Fruit fly (Drosophila melanogaster) whole organism, prepupa: ENCODE data around the gene wapl.
A peak's percentile ranks its signal among the peaks of the same experiment; 100 is the strongest.

Source experiments
- Blimp-1 ChIP-seq: fragments of 200-800 bp; sonication (Bioruptor generic); optimal IDR thresholded peaks from 3 replicates; lab custom pipeline; 2017; ENCODE audit warnings: missing biosample characterization, missing genetic modification characterization, mild to moderate bottlenecking, moderate library complexity, missing genetic modification reagents
- CG10669 ChIP-seq: fragments of 200-800 bp; sonication (Bioruptor generic); optimal IDR thresholded peaks from 3 replicates; lab custom pipeline; 2018; ENCODE audit warnings: missing biosample characterization, mild to moderate bottlenecking, missing genetic modification characterization, moderate library complexity
- CG11762 ChIP-seq: fragments of 200-800 bp; sonication (Bioruptor generic); optimal IDR thresholded peaks from 3 replicates; lab custom pipeline; 2016; ENCODE audit warnings: missing biosample characterization, missing genetic modification characterization; ENCODE audit not compliant: insufficient read depth
- CG15336 ChIP-seq: fragments of 200-800 bp; sonication (Bioruptor generic); IDR thresholded peaks from 2 replicates; pipeline ENCODE4 v1.3.6; 2022; ENCODE audit warnings: missing biosample characterization, missing genetic modification characterization
- CG1621 ChIP-seq: fragments of 200-800 bp; sonication (Bioruptor generic); optimal IDR thresholded peaks from 3 replicates; lab custom pipeline; 2018; ENCODE audit warnings: missing biosample characterization, mild to moderate bottlenecking, missing genetic modification characterization
- CG3032 ChIP-seq: fragments of 200-800 bp; optimal IDR thresholded peaks from 2 replicates; lab custom pipeline; 2019; ENCODE audit warnings: missing biosample characterization, mild to moderate bottlenecking, missing genetic modification characterization, moderate library complexity
- CG31627 ChIP-seq: fragments of 200-800 bp; sonication (Bioruptor generic); optimal IDR thresholded peaks from 3 replicates; lab custom pipeline; 2016; ENCODE audit warnings: missing biosample characterization, missing genetic modification characterization
- CG32006 ChIP-seq: fragments of 200-800 bp; sonication (Bioruptor generic); optimal IDR thresholded peaks from 3 replicates; lab custom pipeline; 2017; ENCODE audit warnings: missing biosample characterization, mild to moderate bottlenecking, missing genetic modification characterization
- CG34406 ChIP-seq: fragments of 200-800 bp; sonication (Bioruptor generic); optimal IDR thresholded peaks from 3 replicates; lab custom pipeline; 2016; ENCODE audit warnings: missing biosample characterization, missing genetic modification characterization
- CG4318 ChIP-seq: fragments of 200-800 bp; sonication (Bioruptor generic); optimal IDR thresholded peaks from 3 replicates; lab custom pipeline; 2017; ENCODE audit warnings: missing biosample characterization, mild to moderate bottlenecking, missing genetic modification characterization
- CG6163 ChIP-seq: fragments of 200-800 bp; sonication (Bioruptor generic); IDR thresholded peaks from 3 replicates; pipeline ENCODE4 v1.3.6; 2022; ENCODE audit warnings: missing biosample characterization, missing genetic modification characterization
- CG6276 ChIP-seq: fragments of 200-800 bp; sonication (Bioruptor generic); optimal IDR thresholded peaks from 2 replicates; lab custom pipeline; 2017; ENCODE audit warnings: missing biosample characterization, mild to moderate bottlenecking, missing genetic modification characterization
- CG6854 ChIP-seq: fragments of 200-800 bp; sonication (Bioruptor generic); optimal IDR thresholded peaks from 2 replicates; lab custom pipeline; 2017; ENCODE audit warnings: missing biosample characterization, mild to moderate bottlenecking, missing genetic modification characterization
- CG8119 ChIP-seq: fragments of 200-800 bp; sonication (Bioruptor generic); IDR thresholded peaks from 3 replicates; pipeline ENCODE4 v1.3.6; 2022; ENCODE audit warnings: missing biosample characterization, missing genetic modification characterization
- CG9139 ChIP-seq: fragments of 200-800 bp; sonication (Bioruptor generic); optimal IDR thresholded peaks from 3 replicates; lab custom pipeline; 2017; ENCODE audit warnings: missing biosample characterization, mild to moderate bottlenecking, missing genetic modification characterization
- Eip75B ChIP-seq: fragments of 200-800 bp; sonication (Bioruptor generic); optimal IDR thresholded peaks from 3 replicates; lab custom pipeline; 2016; ENCODE audit warnings: missing biosample characterization, missing genetic modification characterization
- Eip78C ChIP-seq: fragments of 200-800 bp; sonication (Bioruptor generic); peaks from one replicate; lab custom pipeline; 2016; ENCODE audit warnings: missing biosample characterization, missing genetic modification characterization
- Ets96B ChIP-seq: fragments of 200-800 bp; optimal IDR thresholded peaks from 2 replicates; lab custom pipeline; 2019; ENCODE audit warnings: missing biosample characterization, mild to moderate bottlenecking, missing genetic modification characterization, moderate library complexity
- Gug ChIP-seq: fragments of 200-800 bp; sonication (Bioruptor generic); IDR thresholded peaks from 2 replicates; pipeline ENCODE4 v1.3.6; 2022; ENCODE audit warnings: missing biosample characterization, missing genetic modification characterization
- Hr39 ChIP-seq: fragments of 200-800 bp; sonication (Bioruptor generic); optimal IDR thresholded peaks from 2 replicates; lab custom pipeline; 2016; ENCODE audit warnings: missing biosample characterization, missing genetic modification characterization
- Hr4 ChIP-seq: fragments of 200-800 bp; sonication (Bioruptor generic); optimal IDR thresholded peaks from 3 replicates; lab custom pipeline; 2016; ENCODE audit warnings: missing biosample characterization, missing genetic modification characterization
- Met ChIP-seq: fragments of 200-800 bp; sonication (Bioruptor generic); optimal IDR thresholded peaks from 3 replicates; lab custom pipeline; 2016; ENCODE audit warnings: missing biosample characterization, missing genetic modification characterization
- OdsH ChIP-seq: fragments of 200-800 bp; sonication (Bioruptor generic); optimal IDR thresholded peaks from 3 replicates; lab custom pipeline; 2016; ENCODE audit warnings: missing biosample characterization, missing genetic modification characterization
- Smox ChIP-seq: fragments of 200-800 bp; sonication (Bioruptor generic); optimal IDR thresholded peaks from 3 replicates; lab custom pipeline; 2016; ENCODE audit warnings: missing biosample characterization, missing genetic modification characterization
- Sox102F ChIP-seq: fragments of 200-800 bp; sonication (Bioruptor generic); optimal IDR thresholded peaks from 2 replicates; lab custom pipeline; 2016; ENCODE audit warnings: missing biosample characterization, mild to moderate bottlenecking, missing genetic modification characterization
- Sox14 ChIP-seq: fragments of 200-800 bp; sonication (Bioruptor generic); optimal IDR thresholded peaks from 3 replicates; lab custom pipeline; 2016; ENCODE audit warnings: missing biosample characterization, missing genetic modification characterization
- Sox15 ChIP-seq: fragments of 200-800 bp; sonication (Bioruptor generic); optimal IDR thresholded peaks from 3 replicates; lab custom pipeline; 2016; ENCODE audit warnings: missing biosample characterization, missing genetic modification characterization
- achi ChIP-seq: fragments of 200-800 bp; sonication (Bioruptor generic); optimal IDR thresholded peaks from 3 replicates; lab custom pipeline; 2016; ENCODE audit warnings: missing biosample characterization, missing genetic modification characterization
- acj6 ChIP-seq: fragments of 200-800 bp; sonication (Bioruptor generic); optimal IDR thresholded peaks from 3 replicates; lab custom pipeline; 2016; ENCODE audit warnings: missing biosample characterization, missing genetic modification characterization
- dac ChIP-seq: fragments of 200-800 bp; sonication (Bioruptor generic); optimal IDR thresholded peaks from 2 replicates; lab custom pipeline; 2017; ENCODE audit warnings: missing biosample characterization, mild to moderate bottlenecking, missing genetic modification characterization
- dsx ChIP-seq: fragments of 200-800 bp; optimal IDR thresholded peaks from 3 replicates; lab custom pipeline; 2019; ENCODE audit warnings: missing biosample characterization, mild to moderate bottlenecking, missing genetic modification characterization, moderate library complexity; ENCODE audit not compliant: poor library complexity, severe bottlenecking
- eg ChIP-seq: fragments of 200-800 bp; sonication (Bioruptor generic); IDR thresholded peaks from 3 replicates; pipeline ENCODE4 v1.3.6; 2022; ENCODE audit warnings: missing biosample characterization, missing genetic modification characterization
- esn ChIP-seq: fragments of 200-800 bp; sonication (Bioruptor generic); optimal IDR thresholded peaks from 2 replicates; lab custom pipeline; 2016; ENCODE audit warnings: missing biosample characterization, mild to moderate bottlenecking, missing genetic modification characterization, moderate library complexity
- fd59A ChIP-seq: fragments of 200-800 bp; sonication (Bioruptor generic); optimal IDR thresholded peaks from 2 replicates; lab custom pipeline; 2017; ENCODE audit warnings: missing biosample characterization, mild to moderate bottlenecking, missing genetic modification characterization, missing genetic modification reagents
- fd85E ChIP-seq: fragments of 200-800 bp; sonication (Bioruptor generic); optimal IDR thresholded peaks from 3 replicates; lab custom pipeline; 2016; ENCODE audit warnings: missing biosample characterization, missing genetic modification characterization
- lz ChIP-seq: fragments of 200-800 bp; sonication (Bioruptor generic); optimal IDR thresholded peaks from 3 replicates; lab custom pipeline; 2016; ENCODE audit warnings: missing biosample characterization, missing genetic modification characterization
- net ChIP-seq: fragments of 200-800 bp; sonication (Bioruptor generic); optimal IDR thresholded peaks from 3 replicates; lab custom pipeline; 2016; ENCODE audit warnings: missing biosample characterization, missing genetic modification characterization
- pdm3 ChIP-seq: fragments of 200-800 bp; sonication (Bioruptor generic); optimal IDR thresholded peaks from 3 replicates; lab custom pipeline; 2016; ENCODE audit warnings: missing biosample characterization, missing genetic modification characterization
- salr ChIP-seq, 2 experiments: fragments of 200-800 bp; sonication (Bioruptor generic); optimal IDR thresholded peaks; 3 replicates each; lab custom pipeline; 2016 to 2018; ENCODE audit warnings: missing biosample characterization in 2 of 2, missing genetic modification characterization in 2 of 2, mild to moderate bottlenecking in 1 of 2
- ss ChIP-seq, 2 experiments: fragments of 200-800 bp; sonication (Bioruptor generic); optimal IDR thresholded peaks; 2 replicates in 1 of 2; 3 replicates in 1 of 2; lab custom pipeline; 2017 to 2018; ENCODE audit warnings: mild to moderate bottlenecking in 2 of 2, missing biosample characterization in 2 of 2, missing genetic modification characterization in 2 of 2, moderate library complexity in 1 of 2
- svp ChIP-seq: fragments of 200-800 bp; sonication (Bioruptor generic); peaks from one replicate; lab custom pipeline; 2016; ENCODE audit warnings: missing biosample characterization, missing genetic modification characterization
- topi ChIP-seq: fragments of 200-800 bp; sonication (Bioruptor generic); optimal IDR thresholded peaks from 3 replicates; lab custom pipeline; 2016; ENCODE audit warnings: missing biosample characterization, missing genetic modification characterization
- vri ChIP-seq: fragments of 200-800 bp; sonication (Bioruptor generic); optimal IDR thresholded peaks from 3 replicates; lab custom pipeline; 2016; ENCODE audit warnings: missing biosample characterization, mild to moderate bottlenecking, missing genetic modification characterization

The wapl gene

dm6 chrX:2141159-2141853 lies 17.5 kb downstream of the wapl start, which contains the start of gene D2hgdh:
Gene D2hgdh (plus strand): TSS chrX:2141489.
- TF ChIP-seq CG11762 (GFP tag; lab: Kevin White, UChicago): no peak
- peak; percentile 21 for TF ChIP-seq lz (GFP tag; lab: Kevin White, UChicago)
- 0 out of 3 replicates have a peak, but pooled peaks have one; percentile 23 for TF ChIP-seq CG8119 (GFP tag; lab: Robert Waterston, UW)
- peak; percentile 35 for TF ChIP-seq esn (GFP tag; lab: Kevin White, UChicago)
- no peak for TF ChIP-seq achi (GFP tag; lab: Kevin White, UChicago)
- TF ChIP-seq dsx (GFP tag; lab: Kevin White, UChicago): peak; percentile 28
- no peak for TF ChIP-seq CG9139 (GFP tag; lab: Kevin White, UChicago)
- no peak for TF ChIP-seq CG6276
- TF ChIP-seq Eip75B: peak; percentile 33
- no peak for TF ChIP-seq Blimp-1
- no peak for TF ChIP-seq Smox (GFP tag; lab: Kevin White, UChicago)
- TF ChIP-seq OdsH (GFP tag; lab: Kevin White, UChicago): peak; percentile 10
- peak; percentile 2 for TF ChIP-seq net (GFP tag; lab: Kevin White, UChicago)
- TF ChIP-seq Hr39 (GFP tag; lab: Kevin White, UChicago): peak; percentile 39
- no peak for TF ChIP-seq ss (GFP tag; optimal IDR thresholded peaks at IDR 0.05; lab: Kevin White, UChicago)
- TF ChIP-seq salr (GFP tag; optimal IDR thresholded peaks at IDR 0.05; lab: Kevin White, UChicago): no peak
- no peak for TF ChIP-seq Sox15
- TF ChIP-seq acj6 (GFP tag; lab: Kevin White, UChicago): peak; percentile 37
- TF ChIP-seq CG1621 (tag; lab: Kevin White, UChicago): no peak
- peak; percentile 30 for TF ChIP-seq topi (GFP tag; lab: Kevin White, UChicago)
- TF ChIP-seq CG10669 (GFP tag; lab: Kevin White, UChicago): no peak
- peak; percentile 13 for TF ChIP-seq pdm3 (GFP tag; lab: Kevin White, UChicago)
- TF ChIP-seq CG15336 (GFP tag; lab: Robert Waterston, UW): peak; percentile 63
- peak; percentile 20 for TF ChIP-seq CG31627 (GFP tag; lab: Kevin White, UChicago)
- no peak for TF ChIP-seq fd85E (GFP tag; lab: Kevin White, UChicago)
- TF ChIP-seq CG3032 (tag; lab: Kevin White, UChicago): no peak
- TF ChIP-seq CG6163 (GFP tag; lab: Robert Waterston, UW): peak; percentile 45; the same call in 1 of the 3 replicates
- no peak for TF ChIP-seq dac (GFP tag; lab: Kevin White, UChicago)
- TF ChIP-seq CG32006: no peak
- TF ChIP-seq Gug (GFP tag; lab: Robert Waterston, UW): no peak
- TF ChIP-seq vri: peak; percentile 20
- TF ChIP-seq Sox102F: no peak
- TF ChIP-seq fd59A (GFP tag; lab: Kevin White, UChicago): no peak
- no peak for TF ChIP-seq Sox14 (GFP tag; lab: Kevin White, UChicago)
- TF ChIP-seq Met: no peak
- peak; percentile 26 for TF ChIP-seq Hr4 (GFP tag; lab: Kevin White, UChicago)
- no peak for TF ChIP-seq CG6854 (GFP tag; lab: Kevin White, UChicago)
- TF ChIP-seq eg (GFP tag; lab: Robert Waterston, UW): peak; percentile 53; the same call in 1 of the 3 replicates
- TF ChIP-seq Eip78C (GFP tag; lab: Kevin White, UChicago): peak; percentile 63

DNA sequence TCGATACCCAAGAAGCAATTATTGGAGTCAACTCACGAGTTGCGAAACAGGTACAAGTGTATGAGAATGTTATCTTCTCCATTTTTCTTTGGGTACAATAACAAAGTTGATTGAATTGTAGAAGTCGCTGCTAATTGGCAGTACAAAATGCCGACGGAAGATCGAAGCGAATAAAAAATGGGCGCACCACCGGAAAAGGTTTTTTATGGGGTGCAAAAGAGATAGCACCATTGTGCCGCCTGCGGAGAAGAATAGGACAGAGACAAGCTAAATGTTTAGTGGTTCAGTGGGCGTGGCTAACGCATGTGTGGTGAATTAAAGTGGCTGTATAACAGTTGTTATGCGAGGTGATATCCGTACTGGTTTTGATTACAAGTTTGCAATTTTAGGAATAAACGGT lies 18.3 kb downstream of the wapl start:
- TF ChIP-seq svp (peak; percentile 67), CG1621 (tag; lab: Kevin White, UChicago) (peak; percentile 37), achi (GFP tag; lab: Kevin White, UChicago) (no peak), dsx (GFP tag; lab: Kevin White, UChicago) (peak; percentile 29), Ets96B (tag; lab: Kevin White, UChicago) (no peak), Hr4 (GFP tag; lab: Kevin White, UChicago) (no peak), CG4318 (GFP tag; lab: Kevin White, UChicago) (no peak), eg (GFP tag; lab: Robert Waterston, UW) (peak; percentile 34; the same call in 1 of the 3 replicates), CG6163 (GFP tag; lab: Robert Waterston, UW) (peak; percentile 54; the same call in 2 of the 3 replicates), CG15336 (GFP tag; lab: Robert Waterston, UW) (no peak), Met (peak; percentile 6), CG34406 (GFP tag; lab: Kevin White, UChicago) (peak; percentile 12)
